Worm (Caenorhabditis elegans) whole organism, young adult: ENCODE results near the gene ZK455.5.

Experiments
- aptf-3 ChIP-seq: fragments of 200-800 bp; sonication (Bioruptor generic); IDR thresholded peaks from 2 replicates; pipeline ENCODE4 v1.3.6; 2022; ENCODE audit warnings: missing genetic modification characterization, missing compliant biosample characterization
- bed-1 ChIP-seq: fragments of 200-800 bp; sonication (Bioruptor generic); IDR thresholded peaks from 2 replicates; pipeline ENCODE4 v1.3.6; 2022; ENCODE audit warnings: missing genetic modification reagents, missing genetic modification characterization, missing compliant biosample characterization
- fkh-3 ChIP-seq: sonication (generic microtip); optimal IDR thresholded peaks from 2 replicates; lab custom pipeline; 2016; ENCODE audit warnings: mild to moderate bottlenecking, missing genetic modification characterization, missing compliant biosample characterization
- him-1 ChIP-seq: sonication (generic microtip); optimal IDR thresholded peaks from 2 replicates; lab custom pipeline; 2016; ENCODE audit warnings: missing genotype, missing genetic modification reagents, missing genetic modification characterization, missing compliant biosample characterization
- lin-54 ChIP-seq: fragments of 200-800 bp; sonication (Bioruptor generic); optimal IDR thresholded peaks from 2 replicates; lab custom pipeline; 2018; ENCODE audit warnings: mild to moderate bottlenecking, missing genetic modification characterization, missing compliant biosample characterization
- nhr-80 ChIP-seq: sonication (generic microtip); optimal IDR thresholded peaks from 2 replicates; lab custom pipeline; 2016; ENCODE audit warnings: missing genetic modification characterization, missing compliant biosample characterization

DNA sequence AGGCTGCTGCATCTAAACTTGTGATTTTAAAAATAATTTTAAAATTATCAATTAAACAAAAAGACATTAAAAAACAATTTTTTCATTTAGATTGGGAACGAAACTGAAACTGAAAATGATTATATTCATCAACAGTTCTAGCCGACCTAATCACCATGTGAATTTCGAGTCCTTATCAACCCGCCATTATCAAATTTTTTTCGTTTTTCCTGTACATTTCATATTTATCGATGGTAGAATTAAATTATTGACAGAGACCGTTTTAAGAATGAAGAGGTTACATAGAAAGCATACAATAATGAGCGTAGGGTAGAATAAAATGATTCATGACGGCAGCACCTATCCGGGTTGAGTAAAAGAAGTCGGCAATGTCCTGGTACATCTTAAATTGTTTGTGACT is 2.5 kb downstream of the ZK455.5 start, which contains the start of gene asm-2:
- TF ChIP-seq aptf-3 (no peak), lin-54 (GFP tag; lab: Kevin White, UChicago) (no peak), nhr-80 (tag; lab: Kevin White, UChicago) (peak; percentile 83), him-1 (tag; lab: Kevin White, UChicago) (no peak), fkh-3 (tag; lab: Kevin White, UChicago) (no peak), bed-1 (GFP tag; lab: Robert Waterston, UW) (no peak)
